Worm (Caenorhabditis elegans) whole organism, midembryonic: Measurements from ENCODE around the gene Y51H7C.1.

Experiments
- cog-1 ChIP-seq: sonication (generic microtip); optimal IDR thresholded peaks from 2 replicates; lab custom pipeline; 2016; ENCODE audit warnings: missing genetic modification characterization, missing compliant biosample characterization
- flt-1 ChIP-seq: fragments of 200-800 bp; sonication (Bioruptor generic); IDR thresholded peaks from 2 replicates; pipeline ENCODE4 v1.3.6; 2022; ENCODE audit warnings: missing genetic modification characterization, missing compliant biosample characterization
- ref-1 ChIP-seq: fragments of 200-800 bp; sonication (Bioruptor generic); conservative IDR thresholded peaks from 2 replicates; pipeline ENCODE4 v1.3.6; 2022; ENCODE audit warnings: missing genetic modification reagents, missing genetic modification characterization, missing compliant biosample characterization
- tab-1 ChIP-seq: fragments of 200-800 bp; sonication (Bioruptor generic); IDR thresholded peaks from 2 replicates; pipeline ENCODE4 v1.3.6; 2022; ENCODE audit warnings: missing genetic modification characterization, missing compliant biosample characterization
- ztf-23 ChIP-seq: fragments of 200-800 bp; sonication (Bioruptor generic); IDR thresholded peaks from 2 replicates; pipeline ENCODE4 v1.3.6; 2022; ENCODE audit warnings: missing genetic modification reagents, missing genetic modification characterization, missing compliant biosample characterization
- ztf-29 ChIP-seq: fragments of 200-800 bp; sonication (Bioruptor generic); IDR thresholded peaks from 2 replicates; pipeline ENCODE4 v1.3.6; 2022; ENCODE audit warnings: missing genetic modification reagents, missing genetic modification characterization, missing compliant biosample characterization

ce11 chrII:1500286-1500840 lies 32.8 kb downstream of the Y51H7C.1 start, which contains the start of gene emc-1:
- TF ChIP-seq ztf-23 (GFP tag; lab: Robert Waterston, UW) (peak; percentile 19; the same call in 1 of the 2 replicates), ztf-29 (no peak), flt-1 (GFP tag; lab: Robert Waterston, UW) (no peak), ref-1 (GFP tag; lab: Robert Waterston, UW) (no peak), tab-1 (no peak), cog-1 (tag; lab: Kevin White, UChicago) (no peak)
